Fruit fly (Drosophila melanogaster) whole organism: ENCODE measurements around the gene Dph1.

Source experiments
- CG8478 ChIP-seq: fragments of >200 bp; optimal IDR thresholded peaks from 2 replicates; lab custom pipeline; 2018; ENCODE audit warnings: inconsistent platforms
- Dll ChIP-seq: fragments of >200 bp; optimal IDR thresholded peaks from 2 replicates; lab custom pipeline; 2017
- EcR ChIP-seq, 2 experiments: fragments of >200 bp; optimal IDR thresholded peaks; 2 replicates each; lab custom pipeline; 2017; ENCODE audit warnings: missing biosample characterization in 2 of 2, missing genetic modification characterization in 2 of 2, missing genetic modification reagents in 2 of 2
- pan ChIP-seq: fragments of >200 bp; optimal IDR thresholded peaks from 2 replicates; lab custom pipeline; 2017
- psq ChIP-seq: fragments of >200 bp; optimal IDR thresholded peaks from 2 replicates; lab custom pipeline; 2017
- usp ChIP-seq: fragments of >200 bp; optimal IDR thresholded peaks from 2 replicates; lab custom pipeline; 2017; ENCODE audit warnings: missing biosample characterization, missing genetic modification characterization, mixed read lengths

Gene Dph1

DNA sequence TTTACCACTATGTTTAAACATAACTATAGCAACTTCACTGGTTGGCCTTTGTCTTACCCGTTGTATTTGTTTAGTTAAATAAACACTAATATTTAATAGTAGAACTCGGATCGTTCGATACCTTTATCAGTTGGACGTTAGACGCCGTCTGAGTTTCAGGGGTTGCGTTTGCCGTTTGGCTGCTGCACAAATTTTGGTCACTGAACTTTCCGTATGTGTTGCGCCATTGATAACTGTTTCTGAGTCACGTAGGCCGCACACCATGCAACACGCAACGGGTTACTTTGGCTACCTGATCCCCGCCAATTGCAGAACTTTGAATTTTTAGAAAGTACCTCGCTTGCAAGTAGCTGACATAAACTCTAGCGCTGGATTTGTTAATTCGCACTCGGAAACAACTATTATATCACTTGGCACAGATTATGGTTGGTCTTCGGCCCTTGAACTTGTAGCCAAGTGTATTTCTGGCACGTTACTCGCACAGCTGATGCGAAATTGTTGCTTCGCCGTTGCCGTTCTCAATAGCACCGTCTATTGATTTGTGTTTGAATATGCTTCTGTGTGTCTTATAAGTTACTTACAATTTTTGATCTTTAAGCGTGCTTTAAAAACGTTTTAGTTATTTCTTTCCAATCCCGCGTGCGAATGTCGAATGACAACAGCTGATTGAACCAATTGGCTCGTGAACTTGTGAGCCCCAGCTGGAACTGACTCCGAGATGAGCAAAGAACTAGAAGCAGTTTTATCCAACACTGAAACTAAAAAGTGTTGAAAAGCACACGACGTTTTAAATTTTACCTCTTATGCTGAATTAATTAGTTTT is at the start of gene Dph1:
Gene Dph1, minus strand, starts transcription at position 670 of the 823 bp plus-strand sequence.
- TF ChIP-seq pan (lab: Kevin White, UChicago) (no peak), EcR (GFP tag; optimal IDR thresholded peaks at IDR 0.05; lab: Kevin White, UChicago) (peak in 1 of 2 experiments; percentile 56), usp (GFP tag; lab: Kevin White, UChicago) (no peak)

DNA sequence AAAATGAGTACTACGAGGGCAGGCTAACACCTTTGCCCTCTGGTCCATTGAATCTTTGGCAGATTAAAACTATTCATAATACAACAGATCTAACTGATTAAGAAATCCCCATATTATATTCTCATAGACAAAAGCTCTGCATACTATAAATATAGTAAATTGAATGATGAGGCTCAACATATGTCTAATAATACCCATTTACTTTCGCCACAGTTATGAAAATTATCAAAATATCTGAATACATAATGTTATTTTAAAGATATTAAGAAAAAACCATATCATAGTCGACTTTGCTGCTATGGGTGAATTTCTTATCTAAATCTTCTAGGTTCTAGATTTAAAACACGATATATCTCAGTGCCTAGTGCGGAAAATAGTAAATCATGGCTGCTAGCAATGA is 35.1 kb upstream of the Dph1 start, which contains the start of gene CG32087:
Gene CG32087, plus strand, starts transcription at position 301 of the 400 bp plus-strand sequence.
- TF ChIP-seq EcR (GFP tag; optimal IDR thresholded peaks at IDR 0.05; lab: Kevin White, UChicago), result no peak
- no peak for TF ChIP-seq CG8478 (lab: Kevin White, UChicago)
- TF ChIP-seq pan (lab: Kevin White, UChicago), result no peak
- no peak for TF ChIP-seq Dll (lab: Kevin White, UChicago)
- no peak for TF ChIP-seq usp (GFP tag; lab: Kevin White, UChicago)
- TF ChIP-seq psq (lab: Kevin White, UChicago), result no peak

DNA sequence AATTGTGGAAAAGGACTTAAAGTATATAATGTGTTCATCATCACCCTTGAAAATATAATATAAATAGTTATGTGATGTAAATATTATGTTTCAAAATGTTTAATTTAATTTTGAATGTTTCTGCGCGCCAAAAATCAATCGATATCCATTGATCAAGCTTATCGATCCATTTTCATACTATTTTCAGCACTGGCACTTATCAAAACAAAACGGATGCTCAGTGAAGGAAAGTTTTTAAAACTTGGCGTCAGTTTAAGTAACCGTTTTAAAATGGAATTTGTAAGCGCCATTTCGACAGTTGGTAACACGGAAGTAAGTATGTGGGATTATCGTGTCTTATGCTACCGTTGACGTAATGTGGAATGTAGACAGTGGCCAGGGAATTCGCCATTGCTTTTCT is 31.4 kb upstream of the Dph1 start, which contains the start of gene sunn:
Gene sunn, plus strand, starts transcription at position 202 of the 400 bp plus-strand sequence.
- TF ChIP-seq psq (lab: Kevin White, UChicago), result no peak
- no peak for TF ChIP-seq pan (lab: Kevin White, UChicago)
- no peak for TF ChIP-seq Dll (lab: Kevin White, UChicago)
- TF ChIP-seq EcR (GFP tag; optimal IDR thresholded peaks at IDR 0.05; lab: Kevin White, UChicago), result no peak
- TF ChIP-seq CG8478 (lab: Kevin White, UChicago), result no peak
- TF ChIP-seq usp (GFP tag; lab: Kevin White, UChicago), result no peak

DNA sequence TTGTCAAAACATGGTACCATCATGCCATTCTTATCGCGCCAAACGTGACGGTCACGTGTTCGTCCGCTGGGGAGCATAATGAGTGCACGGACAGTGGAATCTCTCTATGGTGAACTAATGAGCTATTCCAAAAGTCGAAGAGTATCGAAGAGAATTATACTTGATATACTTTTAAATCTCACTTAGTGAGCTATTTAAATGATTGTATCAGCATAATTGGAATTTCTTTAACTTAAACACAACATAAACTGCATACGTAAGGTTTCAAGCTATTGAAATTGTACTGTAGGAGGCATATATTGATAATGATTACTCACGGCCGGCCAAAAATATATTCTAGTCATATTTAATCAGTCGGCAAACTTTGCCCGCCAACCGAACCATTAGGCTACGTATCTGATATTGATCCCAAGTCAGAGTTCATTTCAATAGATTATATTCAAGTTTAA is 24.8 kb upstream of the Dph1 start:
- TF ChIP-seq usp (GFP tag; lab: Kevin White, UChicago), result no peak
- no peak for TF ChIP-seq EcR (GFP tag; optimal IDR thresholded peaks at IDR 0.05; lab: Kevin White, UChicago)
- TF ChIP-seq pan (lab: Kevin White, UChicago), result no peak
- TF ChIP-seq psq (lab: Kevin White, UChicago), result no peak
- TF ChIP-seq Dll (lab: Kevin White, UChicago), result no peak
- TF ChIP-seq CG8478 (lab: Kevin White, UChicago), result no peak

DNA sequence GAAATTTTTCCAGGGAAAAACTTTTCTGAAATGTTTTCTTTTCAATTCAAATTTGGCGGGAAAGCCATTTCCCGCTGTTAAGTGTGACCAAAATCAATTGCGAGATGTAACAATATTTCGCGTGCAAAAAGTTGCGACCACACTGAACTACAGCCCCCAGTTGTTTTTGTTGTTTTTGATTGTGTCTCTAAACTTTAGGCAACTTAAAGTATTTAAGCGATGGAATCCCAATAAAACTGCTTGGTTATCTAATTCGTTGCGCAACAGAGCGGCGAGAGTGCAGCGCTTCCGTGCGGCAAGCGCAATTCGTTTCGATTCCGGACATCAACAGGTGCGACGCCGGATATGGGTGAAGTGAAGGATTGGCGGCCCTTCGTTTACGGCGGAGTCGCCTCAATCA is 24.0 kb upstream of the Dph1 start, which contains the start of gene Bmcp:
Gene Bmcp, plus strand, starts transcription at position 155 of the 400 bp plus-strand sequence.
- TF ChIP-seq CG8478 (lab: Kevin White, UChicago) (no peak), psq (lab: Kevin White, UChicago) (no peak), Dll (lab: Kevin White, UChicago) (no peak), pan (lab: Kevin White, UChicago) (no peak), EcR (GFP tag; optimal IDR thresholded peaks at IDR 0.05; lab: Kevin White, UChicago) (no peak), usp (GFP tag; lab: Kevin White, UChicago) (no peak)

DNA sequence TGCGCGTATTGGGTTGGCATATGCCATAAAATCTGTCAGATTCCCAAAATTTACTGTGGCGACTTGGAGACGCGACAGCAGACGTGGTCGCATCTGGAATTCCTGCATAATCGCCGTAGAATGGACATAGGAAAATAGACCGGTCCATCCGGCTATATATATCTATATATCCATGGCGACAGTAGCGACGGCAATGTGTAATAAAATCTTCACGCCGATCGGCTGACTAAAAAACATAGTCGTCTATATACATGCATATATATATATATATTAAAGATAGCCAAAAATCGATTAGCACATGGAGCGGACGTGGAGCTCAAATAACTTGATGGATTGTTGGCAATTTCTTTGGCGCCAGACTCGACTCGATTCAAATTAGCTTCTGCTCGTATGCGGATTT is 21.2 kb upstream of the Dph1 start:
- no peak for TF ChIP-seq Dll (lab: Kevin White, UChicago)
- TF ChIP-seq CG8478 (lab: Kevin White, UChicago), result no peak
- no peak for TF ChIP-seq usp (GFP tag; lab: Kevin White, UChicago)
- TF ChIP-seq EcR (GFP tag; optimal IDR thresholded peaks at IDR 0.05; lab: Kevin White, UChicago), result no peak
- no peak for TF ChIP-seq pan (lab: Kevin White, UChicago)
- TF ChIP-seq psq (lab: Kevin White, UChicago), result no peak

DNA sequence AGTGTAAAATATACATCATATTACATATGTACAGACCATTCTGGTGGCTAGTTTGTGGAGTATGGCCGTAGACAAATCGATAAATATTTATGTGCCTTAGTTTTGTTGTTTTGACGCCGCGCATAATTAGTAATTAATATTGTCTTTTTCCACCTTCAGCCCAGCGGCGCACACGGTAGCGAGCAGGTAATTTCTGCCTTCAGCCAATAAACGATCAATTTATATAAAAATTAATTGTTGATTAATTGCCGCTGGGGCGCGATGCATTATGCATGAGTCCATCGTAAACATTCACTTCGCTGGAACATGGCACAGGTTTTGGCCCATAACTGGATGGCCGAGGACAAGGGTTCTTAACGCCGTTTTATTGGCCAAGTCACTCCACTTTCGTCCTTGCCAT is 20.5 kb upstream of the Dph1 start:
- TF ChIP-seq pan (lab: Kevin White, UChicago) (no peak), EcR (GFP tag; optimal IDR thresholded peaks at IDR 0.05; lab: Kevin White, UChicago) (no peak), psq (lab: Kevin White, UChicago) (no peak), usp (GFP tag; lab: Kevin White, UChicago) (no peak), Dll (lab: Kevin White, UChicago) (no peak), CG8478 (lab: Kevin White, UChicago) (no peak)

DNA sequence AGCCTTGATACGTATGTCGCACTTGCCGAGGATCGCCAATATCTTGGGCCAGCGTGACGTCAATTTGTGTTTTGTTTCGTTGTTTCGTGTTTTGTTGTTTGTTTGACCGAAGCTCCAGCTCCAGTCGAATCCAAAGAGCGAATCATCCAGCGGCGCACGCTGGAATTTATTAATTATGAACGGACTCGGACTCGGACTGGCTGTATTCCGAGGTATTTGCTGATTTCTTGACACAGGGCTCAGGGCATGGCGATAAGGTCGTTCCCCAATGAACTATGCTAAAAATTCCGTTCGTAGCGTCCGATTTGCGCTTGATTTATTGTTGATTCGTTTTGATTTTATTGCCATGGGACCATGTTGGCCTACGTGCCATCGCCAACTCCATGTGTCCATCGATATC is 20.1 kb upstream of the Dph1 start:
- TF ChIP-seq usp (GFP tag; lab: Kevin White, UChicago) (no peak), CG8478 (lab: Kevin White, UChicago) (no peak)

DNA sequence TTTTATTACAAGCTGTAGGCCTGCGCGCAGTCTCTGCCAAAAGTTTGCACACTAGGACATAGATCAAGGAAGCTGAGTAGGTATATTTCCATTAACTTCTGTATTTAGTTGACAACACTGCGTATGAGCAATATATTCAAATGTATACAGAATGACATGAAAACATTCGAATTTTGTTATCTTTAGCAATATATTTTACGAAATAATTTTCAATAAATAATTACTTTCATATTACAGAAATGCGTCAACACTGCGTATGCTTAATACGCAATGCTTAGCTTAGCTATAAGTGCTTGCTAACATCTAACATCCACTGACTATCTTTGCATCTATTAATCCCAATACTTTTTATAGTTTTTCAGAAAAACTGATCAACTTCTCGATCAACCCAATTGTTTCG is 19.6 kb upstream of the Dph1 start:
- TF ChIP-seq pan (lab: Kevin White, UChicago), result no peak
- TF ChIP-seq usp (GFP tag; lab: Kevin White, UChicago), result no peak
- TF ChIP-seq Dll (lab: Kevin White, UChicago), result no peak
- no peak for TF ChIP-seq CG8478 (lab: Kevin White, UChicago)
- TF ChIP-seq psq (lab: Kevin White, UChicago), result no peak
- TF ChIP-seq EcR (GFP tag; optimal IDR thresholded peaks at IDR 0.05; lab: Kevin White, UChicago), result no peak

DNA sequence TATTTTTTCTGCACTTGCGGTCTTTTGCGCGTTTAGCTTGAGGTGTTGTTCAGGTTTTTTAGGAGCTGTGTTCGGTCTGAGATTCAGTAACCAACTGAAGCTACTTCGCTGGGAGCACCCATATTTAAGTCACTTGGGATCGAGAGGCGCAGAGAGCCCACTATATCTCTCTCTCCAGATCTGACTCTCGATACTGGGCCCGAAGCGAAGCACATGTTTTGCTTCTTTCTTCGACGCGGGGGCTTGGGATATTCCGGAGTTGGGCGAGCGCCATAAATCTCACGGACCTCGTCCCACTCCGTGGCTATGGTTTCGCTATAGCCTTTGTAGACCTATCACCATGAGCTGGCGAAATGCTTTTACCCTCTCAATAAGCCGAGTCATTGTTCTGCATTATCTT is 18.4 kb upstream of the Dph1 start, which contains the start of gene CG14132:
Gene CG14132, minus strand, starts transcription at position 99 of the 400 bp plus-strand sequence.
- TF ChIP-seq EcR (GFP tag; optimal IDR thresholded peaks at IDR 0.05; lab: Kevin White, UChicago), result no peak
- peak; percentile 15 for TF ChIP-seq Dll (lab: Kevin White, UChicago)

DNA sequence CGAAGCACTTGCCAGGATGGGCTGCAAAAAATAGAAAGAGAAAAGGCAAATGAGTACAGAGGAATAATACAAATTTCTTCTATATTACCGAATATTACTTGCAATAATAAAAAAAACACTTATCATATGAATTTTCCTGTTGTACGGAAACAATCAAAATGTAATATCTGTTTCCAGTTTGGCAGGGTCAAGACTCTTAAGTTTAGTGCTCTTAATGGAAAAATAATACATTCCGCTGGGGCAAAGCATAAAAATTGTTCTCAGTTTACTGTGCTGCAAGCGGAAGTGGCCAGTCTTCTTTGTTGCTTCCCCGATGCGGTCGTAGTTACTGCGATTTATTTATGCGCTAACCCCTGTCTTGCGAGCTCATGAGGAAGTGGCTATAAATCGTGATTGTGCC is 16.1 kb upstream of the Dph1 start:
- TF ChIP-seq psq (lab: Kevin White, UChicago) (no peak), pan (lab: Kevin White, UChicago) (no peak)

DNA sequence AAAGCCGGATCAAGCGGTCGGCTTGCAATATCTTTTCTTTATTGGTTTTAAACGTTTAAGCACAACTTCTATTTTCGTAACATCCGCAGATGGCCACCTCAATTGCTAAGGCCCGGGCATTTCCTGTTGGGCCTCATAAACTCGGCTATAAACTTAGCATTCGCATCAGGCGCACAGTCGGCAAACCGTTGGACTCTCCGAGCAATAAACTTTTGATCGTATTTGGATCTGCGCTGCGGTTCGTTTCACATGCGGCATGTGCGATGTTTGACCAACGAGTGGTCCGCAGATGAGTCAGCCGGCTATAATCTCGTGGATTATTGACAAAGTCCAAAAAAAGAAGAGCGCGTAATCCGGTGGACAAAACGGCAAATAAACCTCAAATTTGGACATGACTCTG is 15.0 kb upstream of the Dph1 start:
- TF ChIP-seq pan (lab: Kevin White, UChicago) (no peak), psq (lab: Kevin White, UChicago) (no peak), usp (GFP tag; lab: Kevin White, UChicago) (no peak), EcR (GFP tag; optimal IDR thresholded peaks at IDR 0.05; lab: Kevin White, UChicago) (no peak), Dll (lab: Kevin White, UChicago) (no peak), CG8478 (lab: Kevin White, UChicago) (no peak)
